Worm (Caenorhabditis elegans) whole organism, midembryonic: ENCODE measurements around the gene C28D4.4.

Experiments used
- cog-1 ChIP-seq: sonication (generic microtip); optimal IDR thresholded peaks from 2 replicates; lab custom pipeline; 2016; ENCODE audit warnings: missing genetic modification characterization, missing compliant biosample characterization
- flt-1 ChIP-seq: fragments of 200-800 bp; sonication (Bioruptor generic); IDR thresholded peaks from 2 replicates; pipeline ENCODE4 v1.3.6; 2022; ENCODE audit warnings: missing genetic modification characterization, missing compliant biosample characterization
- ref-1 ChIP-seq: fragments of 200-800 bp; sonication (Bioruptor generic); conservative IDR thresholded peaks from 2 replicates; pipeline ENCODE4 v1.3.6; 2022; ENCODE audit warnings: missing genetic modification reagents, missing genetic modification characterization, missing compliant biosample characterization
- tab-1 ChIP-seq: fragments of 200-800 bp; sonication (Bioruptor generic); IDR thresholded peaks from 2 replicates; pipeline ENCODE4 v1.3.6; 2022; ENCODE audit warnings: missing genetic modification characterization, missing compliant biosample characterization
- ztf-23 ChIP-seq: fragments of 200-800 bp; sonication (Bioruptor generic); IDR thresholded peaks from 2 replicates; pipeline ENCODE4 v1.3.6; 2022; ENCODE audit warnings: missing genetic modification reagents, missing genetic modification characterization, missing compliant biosample characterization

ce11 chrIV:9761751-9762150, 16.9 kb upstream of the C28D4.4 start:
- TF ChIP-seq ztf-23, result no peak
- TF ChIP-seq flt-1, result no peak
- no peak for TF ChIP-seq tab-1 (GFP tag; lab: Robert Waterston, UW)
- TF ChIP-seq cog-1 (tag; lab: Kevin White, UChicago), result no peak
- no peak for TF ChIP-seq ref-1 (GFP tag; lab: Robert Waterston, UW)
